Worm (Caenorhabditis elegans) whole organism, L4/young adult: ENCODE measurements around the gene F54F7.2.

Source experiments
- W03F9.2 ChIP-seq: fragments of 150-350 bp; optimal IDR thresholded peaks from 2 replicates; lab custom pipeline; 2014; ENCODE audit warnings: missing biosample characterization, missing genetic modification characterization
- dao-5 ChIP-seq: sonication (generic microtip); optimal IDR thresholded peaks from 2 replicates; lab custom pipeline; 2016; ENCODE audit warnings: missing genotype, missing genetic modification characterization, moderate library complexity, missing compliant biosample characterization
- him-1 ChIP-seq: sonication (generic microtip); optimal IDR thresholded peaks from 2 replicates; lab custom pipeline; 2016; ENCODE audit warnings: missing genotype, missing genetic modification reagents, missing genetic modification characterization, missing compliant biosample characterization

DNA sequence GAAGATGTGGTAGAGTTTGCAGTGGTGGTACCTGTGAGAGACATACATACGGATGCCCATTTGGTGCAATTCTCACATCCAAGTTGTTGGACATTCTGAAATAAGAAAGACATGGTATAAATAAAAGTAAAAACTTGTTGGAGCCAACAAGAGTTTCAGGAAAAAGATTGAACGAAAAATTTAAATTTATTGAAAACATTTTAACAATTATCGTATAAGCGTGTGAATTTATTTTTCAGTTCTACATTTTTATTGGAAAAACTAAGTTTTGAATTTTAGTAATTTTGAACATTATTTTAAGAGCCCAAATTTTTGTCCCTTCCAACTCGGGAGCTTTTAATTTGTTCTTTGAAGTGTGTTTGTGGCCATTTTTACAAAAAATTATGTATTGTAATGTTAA lies 11.4 kb downstream of the F54F7.2 start, which contains the start of gene F54F7.8:
- TF ChIP-seq W03F9.2 (no peak), dao-5 (no peak), him-1 (tag; lab: Kevin White, UChicago) (no peak)
